Worm (Caenorhabditis elegans): ENCODE data around the gene T08G5.15.

DNA sequence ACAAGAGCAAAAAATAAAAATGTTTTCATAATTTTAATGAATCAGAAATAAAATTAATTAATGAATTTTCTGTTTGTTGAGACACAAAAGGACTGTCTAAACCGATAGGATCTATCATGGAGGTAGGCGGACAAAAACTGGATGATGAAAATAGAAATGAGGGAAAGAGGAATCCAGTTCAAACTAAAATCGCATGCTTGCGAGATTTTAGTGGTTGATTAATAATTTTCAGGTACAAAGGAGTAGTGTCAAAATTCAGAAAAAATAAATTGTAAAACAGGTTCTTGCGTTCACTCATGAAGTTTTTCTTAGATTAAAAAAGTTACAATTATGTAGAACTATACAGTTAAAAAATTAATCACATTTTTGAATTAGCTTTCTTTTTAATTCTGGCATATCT lies 4.4 kb upstream of the T08G5.15 start, which contains the start of gene T08G5.3:
- TF ChIP-seq gmeb-2 (tag; optimal IDR thresholded peaks at IDR 0.05) = no peak
- no peak for TF ChIP-seq nfya-1 (tag; optimal IDR thresholded peaks at IDR 0.05)
- TF ChIP-seq pag-3 (tag; optimal IDR thresholded peaks at IDR 0.05; ENCODE audit: borderline replicate concordance) = no peak
